Fruit fly (Drosophila melanogaster) whole organism, pupa: Measurements from ENCODE around the gene ss.

Source experiments
- CG10348 ChIP-seq: fragments of 200-800 bp; sonication (Bioruptor generic); IDR thresholded peaks from 2 replicates; pipeline ENCODE4 v1.3.6; 2022; ENCODE audit warnings: missing biosample characterization, missing genetic modification characterization
- CG15710 ChIP-seq: fragments of 200-800 bp; sonication (Bioruptor generic); optimal IDR thresholded peaks from 2 replicates; lab custom pipeline; 2018; ENCODE audit warnings: missing biosample characterization, mild to moderate bottlenecking, missing genetic modification characterization, moderate library complexity

DNA sequence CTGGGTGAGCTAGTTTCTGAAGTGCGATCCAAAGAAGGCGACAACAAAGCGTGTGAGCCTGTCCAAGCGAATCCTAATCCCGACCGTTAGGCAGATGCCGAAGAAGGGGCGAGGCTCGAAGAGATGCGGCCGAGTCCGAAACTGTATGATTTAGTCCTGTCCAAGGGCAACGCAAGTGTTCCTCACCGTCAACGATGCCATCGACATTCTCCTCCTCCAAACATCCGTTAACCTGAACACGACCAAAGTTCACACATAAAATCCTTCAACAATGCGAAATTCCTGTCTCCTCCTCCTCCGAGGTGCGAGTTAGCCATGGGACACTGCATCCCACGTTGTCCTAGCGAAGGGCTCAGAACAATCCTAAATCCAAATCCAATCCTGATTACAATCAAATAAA is 64.0 kb downstream of the ss start, which contains the start of gene Sulf1:
- no peak for TF ChIP-seq CG15710
- TF ChIP-seq CG10348 (GFP tag; lab: Robert Waterston, UW), result no peak
